Worm (Caenorhabditis elegans): ENCODE data around the gene M01H9.3.
A peak's percentile ranks its signal among the peaks of the same experiment; 100 is the strongest.

ce11 chrIV:4477009-4477471 is at the start of gene M01H9.3:
- no peak for TF ChIP-seq snpc-4 (tag; optimal IDR thresholded peaks at IDR 0.05)
- TF ChIP-seq R02D3.7 (tag; optimal IDR thresholded peaks at IDR 0.05): no peak
- TF ChIP-seq unc-39 (tag; optimal IDR thresholded peaks at IDR 0.05): no peak
- TF ChIP-seq nhr-25 (tag; optimal IDR thresholded peaks at IDR 0.05): peak; percentile 46
- TF ChIP-seq lsy-12 (tag; optimal IDR thresholded peaks at IDR 0.05): peak; percentile 33
- no peak for TF ChIP-seq sea-2 (GFP tag; optimal IDR thresholded peaks at IDR 0.05)
- TF ChIP-seq ceh-16 (tag; optimal IDR thresholded peaks at IDR 0.05): no peak
- no peak for TF ChIP-seq elt-3 (tag; optimal IDR thresholded peaks at IDR 0.05)

All from whole organism, L3 larva.